Worm (Caenorhabditis elegans): ENCODE data around the gene R07A4.3.

DNA sequence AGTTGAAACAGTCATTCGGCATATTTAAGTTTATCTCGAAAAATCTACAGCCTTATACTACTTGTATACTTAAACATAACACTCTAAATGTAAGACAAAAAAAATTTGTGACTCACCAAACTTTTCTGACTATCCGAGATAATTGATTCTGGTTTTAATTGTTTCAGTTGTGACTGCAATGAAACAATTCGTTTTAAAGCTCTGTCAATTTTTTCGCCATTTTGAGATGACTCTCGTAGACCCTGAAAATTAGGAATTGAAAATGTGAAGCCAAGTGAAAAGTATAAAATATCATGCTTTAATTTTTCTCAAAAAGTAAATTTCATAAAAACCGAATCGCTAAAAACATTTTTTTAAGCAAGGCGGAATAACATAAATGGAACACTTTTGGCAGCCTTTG is 49.2 kb upstream of the R07A4.3 start:
- TF ChIP-seq W03F9.2 (tag; optimal IDR thresholded peaks at IDR 0.05) (no peak), dao-5 (tag; optimal IDR thresholded peaks at IDR 0.05) (no peak)

All from whole organism, L4/young adult.